Fruit fly (Drosophila melanogaster): ENCODE data around the gene CG33159.
A peak's percentile ranks its signal among the peaks of the same experiment; 100 is the strongest.

The CG33159 gene

DNA sequence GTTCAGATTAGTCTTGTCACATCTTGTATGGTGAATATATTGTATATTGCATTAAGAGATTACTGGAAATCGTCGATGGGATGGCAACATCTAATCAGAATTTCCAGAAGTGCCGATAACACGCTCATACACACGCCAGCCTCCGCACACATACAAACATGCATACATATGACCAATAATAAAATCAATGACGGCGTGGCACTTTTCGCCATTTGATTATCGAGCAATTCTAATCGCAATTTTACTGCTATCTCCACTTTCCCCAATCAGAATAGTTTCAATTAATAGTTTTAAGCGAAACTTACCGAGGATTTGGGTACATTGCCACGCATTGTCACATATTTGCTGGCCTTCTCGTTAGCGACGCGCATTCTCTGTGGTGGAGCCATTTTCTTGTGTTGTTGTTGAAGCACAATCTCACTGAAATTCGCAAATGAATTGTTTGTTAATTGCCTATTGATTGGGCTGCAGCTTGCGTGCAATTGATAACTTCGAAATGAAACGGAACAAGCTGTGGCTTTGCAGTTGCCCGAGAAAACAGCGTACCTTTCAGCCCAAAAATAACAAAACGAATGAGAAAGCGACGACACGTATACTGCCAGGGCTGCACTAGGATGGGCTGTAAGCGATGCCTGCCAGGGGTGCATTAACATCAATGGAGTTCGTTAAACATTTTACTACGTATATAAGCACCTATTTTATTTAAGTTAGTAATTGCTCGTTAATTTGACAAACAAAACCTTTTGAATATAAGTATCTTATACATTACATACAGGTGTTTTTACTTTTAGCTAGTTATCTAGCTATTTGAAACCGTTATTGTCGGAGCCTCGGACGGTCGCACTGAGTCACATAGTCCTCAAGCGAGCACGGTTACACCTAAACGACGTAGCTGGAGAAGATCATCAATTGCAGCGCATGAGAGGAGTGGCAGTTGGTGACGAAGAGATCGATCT is 5.5 kb downstream of the CG33159 start, which contains the start of the genes CG32276 and gry (continued):
- TF ChIP-seq CG8388 (GFP tag; optimal IDR thresholded peaks at IDR 0.05) (peak; percentile 60), bab2 (GFP tag; optimal IDR thresholded peaks at IDR 0.05) (peak; percentile 82), CG10366 (GFP tag; IDR thresholded peaks at IDR 0.05) (peak; percentile 64), kay (GFP tag; optimal IDR thresholded peaks at IDR 0.05) (peak; percentile 83), sim (GFP tag; IDR thresholded peaks at IDR 0.05) (no peak), salm (tag; optimal IDR thresholded peaks at IDR 0.05) (peak; percentile 26), luna (GFP tag; optimal IDR thresholded peaks at IDR 0.05) (no peak), ham (GFP tag; IDR thresholded peaks at IDR 0.05) (no peak), pan (optimal IDR thresholded peaks at IDR 0.05) (no peak), pan (GFP tag; optimal IDR thresholded peaks at IDR 0.05 in 1 of 2, IDR thresholded peaks at IDR 0.05 in 1 of 2) (peak in 1 of 2 experiments; percentile 29), CG4282 (GFP tag; optimal IDR thresholded peaks at IDR 0.05) (peak; percentile 67), CkIIα-i1 (GFP tag; IDR thresholded peaks at IDR 0.05) (no peak), slou (GFP tag; optimal IDR thresholded peaks at IDR 0.05) (peak; percentile 58), aop (GFP tag; IDR thresholded peaks at IDR 0.05) (no peak), bigmax (GFP tag; optimal IDR thresholded peaks at IDR 0.05) (no peak), gcm2 (GFP tag; optimal IDR thresholded peaks at IDR 0.05) (peak; percentile 39), B-H2 (GFP tag; optimal IDR thresholded peaks at IDR 0.05) (peak; percentile 83), H2.0 (GFP tag; IDR thresholded peaks at IDR 0.05) (no peak; the same call in 1 of the 2 replicates), Sry-β (GFP tag; optimal IDR thresholded peaks at IDR 0.05) (peak; percentile 87), Dip3 (GFP tag; optimal IDR thresholded peaks at IDR 0.05) (peak; percentile 71), stwl (tag; optimal IDR thresholded peaks at IDR 0.05) (peak; percentile 60), Mes4 (GFP tag; optimal IDR thresholded peaks at IDR 0.05) (peak; percentile 80), yki (optimal IDR thresholded peaks at IDR 0.05) (no peak), disco-r (GFP tag; optimal IDR thresholded peaks at IDR 0.05) (peak; percentile 80), Fer1 (GFP tag; optimal IDR thresholded peaks at IDR 0.05) (peak; percentile 77), Xrp1 (GFP tag; IDR thresholded peaks at IDR 0.05) (peak; percentile 72; the same call in 1 of the 2 replicates), CG18599 (GFP tag; optimal IDR thresholded peaks at IDR 0.05) (peak; percentile 87), CG17912 (GFP tag; optimal IDR thresholded peaks at IDR 0.05) (peak; percentile 7), CG16815 (GFP tag; optimal IDR thresholded peaks at IDR 0.05) (peak; percentile 47), CG10209 (GFP tag; optimal IDR thresholded peaks at IDR 0.05) (peak; percentile 64), chinmo (GFP tag; IDR thresholded peaks at IDR 0.05; ENCODE audit: partially characterized antibody) (0 out of 4 replicates have a peak, but pooled peaks have one; percentile 54), Lim3 (GFP tag; IDR thresholded peaks at IDR 0.05) (no peak), Hr51 (GFP tag; optimal IDR thresholded peaks at IDR 0.05) (peak in 1 of 2 experiments; percentile 78), MBD-R2 (GFP tag; IDR thresholded peaks at IDR 0.05) (peak; percentile 85), Aef1 (GFP tag; IDR thresholded peaks at IDR 0.05) (peak; percentile 70), Lpt (GFP tag; optimal IDR thresholded peaks at IDR 0.05) (no peak), CG7786 (GFP tag; optimal IDR thresholded peaks at IDR 0.05) (peak; percentile 71), exex (tag; optimal IDR thresholded peaks at IDR 0.05) (peak; percentile 42), NC2α (GFP tag; optimal IDR thresholded peaks at IDR 0.05) (no peak), CG13296 (GFP tag; optimal IDR thresholded peaks at IDR 0.05) (peak; percentile 65), grau (tag; optimal IDR thresholded peaks at IDR 0.05) (no peak), Dad (GFP tag; optimal IDR thresholded peaks at IDR 0.05) (peak; percentile 68), Scr (GFP tag; IDR thresholded peaks at IDR 0.05; ENCODE audit: partially characterized antibody) (peak; percentile 53), CG3847 (GFP tag; IDR thresholded peaks at IDR 0.05) (peak; percentile 83), Asciz (GFP tag; optimal IDR thresholded peaks at IDR 0.05) (no peak), CG3838 (GFP tag; optimal IDR thresholded peaks at IDR 0.05) (peak; percentile 53), Lhr (GFP tag; optimal IDR thresholded peaks at IDR 0.05) (peak; percentile 75), CG30020 (tag; optimal IDR thresholded peaks at IDR 0.05) (peak; percentile 78), danr (GFP tag; IDR thresholded peaks at IDR 0.05) (peak; percentile 63)
